Worm (Caenorhabditis elegans) whole organism, early embryonic: ENCODE data around the gene fbxc-39.
"Not testable (repeated sequence)": the region's sequence is repeated elsewhere in the genome, so short reads cannot be mapped to it uniquely, and the experiment has no call there.

ENCODE experiments used
- F13C5.2 ChIP-seq: sonication (generic microtip); optimal IDR thresholded peaks from 2 replicates; lab custom pipeline; 2017; ENCODE audit warnings: mild to moderate bottlenecking, missing genetic modification characterization, inconsistent platforms, missing compliant biosample characterization
- ama-1 ChIP-seq: fragments of 150-350 bp; optimal IDR thresholded peaks from 2 replicates; lab custom pipeline; 2014
- ceh-36 ChIP-seq: sonication (generic microtip); optimal IDR thresholded peaks from 2 replicates; lab custom pipeline; 2016; ENCODE audit warnings: missing genetic modification characterization, inconsistent platforms, missing compliant biosample characterization
- ets-7 ChIP-seq: sonication (generic microtip); optimal IDR thresholded peaks from 2 replicates; lab custom pipeline; 2016; ENCODE audit warnings: missing genotype, missing genetic modification characterization, missing compliant biosample characterization
- hnd-1 ChIP-seq: sonication (generic microtip); optimal IDR thresholded peaks from 2 replicates; lab custom pipeline; 2016; ENCODE audit warnings: missing genetic modification characterization, missing compliant biosample characterization
- pes-1 ChIP-seq: fragments of 200-800 bp; sonication (Bioruptor generic); IDR thresholded peaks from 2 replicates; pipeline ENCODE4 v1.3.6; 2022; ENCODE audit warnings: missing genetic modification reagents, missing genetic modification characterization, missing compliant biosample characterization
- sea-1 ChIP-seq: fragments of 200-800 bp; sonication (Bioruptor generic); conservative IDR thresholded peaks from 2 replicates; pipeline ENCODE4 v1.3.6; 2022; ENCODE audit warnings: missing genetic modification characterization, missing compliant biosample characterization
- tbx-11 ChIP-seq: fragments of 200-800 bp; sonication (Bioruptor generic); IDR thresholded peaks from 2 replicates; pipeline ENCODE4 v1.3.6; 2022; ENCODE audit warnings: missing genetic modification characterization, missing compliant biosample characterization
- tbx-37 ChIP-seq: fragments of 200-800 bp; sonication (Bioruptor generic); conservative IDR thresholded peaks from 2 replicates; pipeline ENCODE4 v1.3.6; 2022; ENCODE audit warnings: missing genetic modification reagents, missing genetic modification characterization, missing compliant biosample characterization
- tra-4 ChIP-seq: sonication (generic microtip); optimal IDR thresholded peaks from 2 replicates; lab custom pipeline; 2017; ENCODE audit warnings: missing genetic modification characterization, missing compliant biosample characterization

DNA sequence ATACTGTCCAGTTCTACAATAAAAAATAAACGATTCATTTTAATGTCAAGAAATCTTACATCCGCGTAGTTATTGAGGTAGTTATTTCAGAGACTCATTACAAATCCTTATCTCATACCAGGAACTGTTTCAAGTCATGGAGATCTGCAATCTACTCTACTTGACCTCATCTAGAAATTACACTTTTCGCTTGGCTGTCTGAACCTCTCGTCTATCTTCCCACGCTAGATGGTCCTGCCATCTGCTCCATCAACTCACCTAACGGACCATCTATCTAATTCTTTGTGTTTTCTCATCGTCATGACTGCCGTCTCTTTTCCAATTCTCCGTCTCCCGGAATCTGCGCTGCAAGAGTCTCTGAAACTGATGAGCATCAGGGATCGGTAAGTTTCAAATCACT, 5.7 kb downstream of the fbxc-39 start, which contains the start of gene F45D11.7:
- TF ChIP-seq pes-1; ama-1 (lab: Kevin White, UChicago); ceh-36 (tag; lab: Kevin White, UChicago); tra-4; tbx-37 (GFP tag; lab: Robert Waterston, UW); sea-1; tbx-11 (GFP tag; lab: Robert Waterston, UW); ets-7; F13C5.2 (tag; lab: Kevin White, UChicago); hnd-1: not testable (repeated sequence)
